Worm (Caenorhabditis elegans): ENCODE measurements around the gene Y54G2A.28.

DNA sequence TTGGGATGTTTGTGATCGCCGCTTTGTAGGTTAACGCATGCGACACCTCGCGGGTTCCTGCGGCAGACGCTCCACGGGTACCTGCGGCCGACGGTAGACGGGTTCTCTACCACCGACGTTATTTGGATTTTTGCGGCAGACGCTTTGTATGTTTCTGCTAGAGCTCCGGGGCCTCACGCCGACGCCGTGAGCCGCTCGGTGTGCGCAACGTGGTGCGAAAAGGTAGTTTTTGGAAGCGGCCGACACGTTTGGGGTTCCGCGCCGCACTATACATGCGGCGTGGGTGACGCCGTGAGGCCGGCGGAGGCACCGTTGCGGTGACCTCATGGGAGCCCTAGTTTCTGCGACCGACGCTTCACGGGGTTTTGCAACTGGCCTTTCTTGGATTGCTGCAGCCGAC is 41.2 kb downstream of the Y54G2A.28 start:
- TF ChIP-seq K09A11.1 (tag; optimal IDR thresholded peaks at IDR 0.05; ENCODE audit: insufficient read depth) = no peak
- TF ChIP-seq T23F11.4 (GFP tag; optimal IDR thresholded peaks at IDR 0.05) = no peak
